Worm (Caenorhabditis elegans) whole organism, late embryonic: ENCODE results near the gene cni-1.

ENCODE experiments used
- C08G9.2 ChIP-seq: sonication (generic microtip); optimal IDR thresholded peaks from 2 replicates; lab custom pipeline; 2016; ENCODE audit warnings: mild to moderate bottlenecking, missing genetic modification characterization, moderate library complexity, missing compliant biosample characterization
- ama-1 ChIP-seq: fragments of 150-350 bp; optimal IDR thresholded peaks from 2 replicates; lab custom pipeline; 2014
- ceh-24 ChIP-seq: sonication (generic microtip); optimal IDR thresholded peaks from 2 replicates; lab custom pipeline; 2016; ENCODE audit warnings: mild to moderate bottlenecking, missing genetic modification characterization, missing compliant biosample characterization
- ceh-30 ChIP-seq: fragments of 150-350 bp; optimal IDR thresholded peaks from 2 replicates; lab custom pipeline; 2014; ENCODE audit warnings: missing biosample characterization, missing genetic modification characterization
- fkh-10 ChIP-seq: fragments of 150-350 bp; optimal IDR thresholded peaks from 2 replicates; lab custom pipeline; 2014; ENCODE audit warnings: missing biosample characterization, missing genetic modification reagents, missing genetic modification characterization
- lin-11 ChIP-seq: fragments of 200-800 bp; sonication (Bioruptor generic); optimal IDR thresholded peaks from 2 replicates; lab custom pipeline; 2018; ENCODE audit warnings: mild to moderate bottlenecking, missing genetic modification characterization, missing compliant biosample characterization
- pqm-1 ChIP-seq: sonication (generic microtip); optimal IDR thresholded peaks from 2 replicates; lab custom pipeline; 2016; ENCODE audit warnings: missing genetic modification characterization, missing compliant biosample characterization
- sox-2 ChIP-seq: fragments of 200-800 bp; sonication (Bioruptor generic); IDR thresholded peaks from 2 replicates; pipeline ENCODE4 v1.3.6; 2022; ENCODE audit warnings: missing genetic modification reagents, missing genetic modification characterization, missing compliant biosample characterization
- tbx-2 ChIP-seq: sonication (generic microtip); optimal IDR thresholded peaks from 2 replicates; lab custom pipeline; 2016; ENCODE audit warnings: missing genetic modification characterization, missing compliant biosample characterization

ce11 chrV:13185384-13185783, 5.3 kb downstream of the cni-1 start, which contains the start of gene sri-6:
- TF ChIP-seq ceh-24: no peak
- no peak for TF ChIP-seq pqm-1 (tag; lab: Kevin White, UChicago)
- TF ChIP-seq sox-2 (GFP tag; lab: Robert Waterston, UW): no peak
- no peak for TF ChIP-seq ama-1 (lab: Kevin White, UChicago)
- TF ChIP-seq fkh-10 (GFP tag; lab: Kevin White, UChicago): no peak
- TF ChIP-seq C08G9.2 (tag; lab: Kevin White, UChicago): no peak
- TF ChIP-seq tbx-2: no peak
- no peak for TF ChIP-seq lin-11 (tag; lab: Kevin White, UChicago)
- TF ChIP-seq ceh-30 (tag; lab: Kevin White, UChicago): no peak
